Fruit fly (Drosophila melanogaster) whole organism, wandering third instar larva: ENCODE data around the gene mib2.
A peak's percentile ranks its signal among the peaks of the same experiment; 100 is the strongest.

ENCODE experiments used
- Jra ChIP-seq: sonication (Bioruptor generic); optimal IDR thresholded peaks from 2 replicates; lab custom pipeline; 2016; ENCODE audit warnings: missing biosample characterization, missing genetic modification characterization
- Rel ChIP-seq, 2 experiments: fragments of 200-800 bp; sonication (Bioruptor generic) in 1 of 2; optimal IDR thresholded peaks; 2 replicates in 1 of 2; 3 replicates in 1 of 2; lab custom pipeline; 2016 to 2019; ENCODE audit warnings: mild to moderate bottlenecking in 2 of 2, missing biosample characterization in 2 of 2, missing genetic modification characterization in 2 of 2, moderate library complexity in 1 of 2
- Sp1 ChIP-seq: fragments of 200-800 bp; sonication (Bioruptor generic); optimal IDR thresholded peaks from 3 replicates; lab custom pipeline; 2019; ENCODE audit warnings: missing biosample characterization, mild to moderate bottlenecking, missing genetic modification characterization, moderate library complexity
- fru ChIP-seq: fragments of 200-800 bp; sonication (Bioruptor generic); optimal IDR thresholded peaks from 3 replicates; lab custom pipeline; 2016; ENCODE audit warnings: missing biosample characterization, mild to moderate bottlenecking, missing genetic modification characterization
- psq ChIP-seq: fragments of 200-800 bp; sonication (Bioruptor generic); optimal IDR thresholded peaks from 3 replicates; lab custom pipeline; 2017; ENCODE audit warnings: missing biosample characterization, mild to moderate bottlenecking, missing genetic modification characterization, moderate library complexity
- usp ChIP-seq: fragments of >200 bp; optimal IDR thresholded peaks from 2 replicates; lab custom pipeline; 2017; ENCODE audit warnings: missing biosample characterization, missing genetic modification characterization

DNA sequence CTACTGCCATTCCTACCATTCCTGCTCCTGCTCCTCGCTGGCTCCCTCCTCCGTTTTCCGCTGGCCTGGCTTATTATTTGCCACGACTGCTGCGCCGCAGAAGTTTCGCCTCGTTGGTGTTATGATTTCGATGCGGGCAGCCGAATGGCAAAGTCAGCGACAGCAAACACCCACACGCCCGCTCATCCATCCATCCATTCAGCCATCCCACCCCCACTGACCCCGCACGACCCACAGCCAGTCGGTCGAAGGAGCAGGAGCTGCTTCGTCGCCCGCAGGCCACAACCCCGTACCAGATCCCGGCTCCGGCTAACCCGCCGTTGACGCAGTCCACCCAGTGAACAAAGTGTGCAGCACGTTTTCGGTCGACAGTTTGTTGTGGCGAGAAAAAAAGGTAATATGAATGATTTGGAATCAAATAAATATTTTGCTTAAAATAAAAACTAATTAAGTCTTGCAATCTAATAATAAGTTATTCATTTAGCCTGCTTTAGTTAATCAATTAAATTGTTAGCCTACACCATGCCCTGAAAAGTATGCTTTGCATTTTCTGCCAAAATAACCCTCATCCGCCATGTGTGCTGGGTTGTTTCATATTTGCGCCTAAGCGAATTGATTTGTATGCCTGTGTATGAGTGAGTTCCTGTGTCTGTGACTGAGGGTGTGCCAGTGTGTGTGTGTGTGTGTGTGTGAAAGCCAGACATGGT lies 7.6 kb upstream of the mib2 start:
- TF ChIP-seq psq (GFP tag; lab: Kevin White, UChicago) (peak; percentile 20), Rel (GFP tag; optimal IDR thresholded peaks at IDR 0.05; lab: Kevin White, UChicago) (no peak), Rel (tag; optimal IDR thresholded peaks at IDR 0.05; lab: Kevin White, UChicago) (no peak), fru (GFP tag; lab: Kevin White, UChicago) (peak; percentile 48), Sp1 (GFP tag; lab: Kevin White, UChicago) (peak; percentile 67), usp (GFP tag; lab: Kevin White, UChicago) (no peak), Jra (GFP tag; lab: Kevin White, UChicago) (no peak)
